Fruit fly (Drosophila melanogaster) whole organism, embryonic: ENCODE measurements around the gene osk.

ENCODE experiments used
- Adf1 ChIP-seq: fragments of 200-800 bp; sonication (Bioruptor generic); IDR thresholded peaks from 2 replicates; pipeline ENCODE4 v1.3.6; 2022; ENCODE audit warnings: missing biosample characterization, missing genetic modification characterization
- Bteb2 ChIP-seq: fragments of 200-800 bp; sonication (Bioruptor generic); optimal IDR thresholded peaks from 2 replicates; lab custom pipeline; 2016; ENCODE audit warnings: missing biosample characterization, missing genetic modification characterization
- CG10565 ChIP-seq: fragments of 200-800 bp; sonication (Bioruptor generic); optimal IDR thresholded peaks from 3 replicates; lab custom pipeline; 2016; ENCODE audit warnings: missing biosample characterization, mild to moderate bottlenecking, missing genetic modification characterization
- CG10654 ChIP-seq: fragments of 200-800 bp; sonication (Bioruptor generic); optimal IDR thresholded peaks from 2 replicates; lab custom pipeline; 2016; ENCODE audit warnings: missing biosample characterization, missing genetic modification characterization
- CG11085 ChIP-seq: fragments of 200-800 bp; sonication (Bioruptor generic); IDR thresholded peaks from 2 replicates; pipeline ENCODE4 v1.3.6; 2022; ENCODE audit warnings: missing biosample characterization, missing genetic modification characterization
- CG11247 ChIP-seq: fragments of 200-800 bp; sonication (Bioruptor generic); IDR thresholded peaks from 2 replicates; pipeline ENCODE4 v1.3.6; 2022; ENCODE audit warnings: missing biosample characterization, missing genetic modification characterization
- CG11695 ChIP-seq: fragments of 200-800 bp; sonication (Bioruptor generic); IDR thresholded peaks from 3 replicates; pipeline ENCODE4 v1.3.6; 2022; ENCODE audit warnings: missing biosample characterization, missing genetic modification characterization
- CG12391 ChIP-seq: fragments of 200-800 bp; sonication (Bioruptor generic); optimal IDR thresholded peaks from 3 replicates; lab custom pipeline; 2018; ENCODE audit warnings: missing biosample characterization, mild to moderate bottlenecking, missing genetic modification characterization, moderate library complexity
- CG15696 ChIP-seq: fragments of 200-800 bp; sonication (Bioruptor generic); optimal IDR thresholded peaks from 2 replicates; lab custom pipeline; 2019; ENCODE audit warnings: missing biosample characterization, mild to moderate bottlenecking, missing genetic modification characterization, moderate library complexity
- CG1647 ChIP-seq: fragments of 200-800 bp; sonication (Bioruptor generic); optimal IDR thresholded peaks from 3 replicates; lab custom pipeline; 2016; ENCODE audit warnings: missing biosample characterization, missing genetic modification characterization
- CG17612 ChIP-seq: fragments of 200-800 bp; sonication (Bioruptor generic); IDR thresholded peaks from 2 replicates; pipeline ENCODE4 v1.3.6; 2022; ENCODE audit warnings: missing biosample characterization, missing genetic modification characterization
- CG17912 ChIP-seq: fragments of 200-800 bp; sonication (Bioruptor generic); optimal IDR thresholded peaks from 2 replicates; lab custom pipeline; 2018; ENCODE audit warnings: missing biosample characterization, mild to moderate bottlenecking, missing genetic modification characterization
- CG30403 ChIP-seq: fragments of 200-800 bp; sonication (Bioruptor generic); optimal IDR thresholded peaks from 3 replicates; lab custom pipeline; 2016; ENCODE audit warnings: missing biosample characterization, missing genetic modification characterization
- CG32532 ChIP-seq: fragments of 200-800 bp; sonication (Bioruptor generic); IDR thresholded peaks from 2 replicates; pipeline ENCODE4 v1.3.6; 2022; ENCODE audit warnings: missing biosample characterization, missing genetic modification characterization
- CG33557 ChIP-seq: fragments of 200-800 bp; sonication (Bioruptor generic); optimal IDR thresholded peaks from 2 replicates; lab custom pipeline; 2019; ENCODE audit warnings: missing biosample characterization, mild to moderate bottlenecking, missing genetic modification characterization, moderate library complexity
- CG3407 ChIP-seq: fragments of 200-800 bp; sonication (Bioruptor generic); optimal IDR thresholded peaks from 2 replicates; lab custom pipeline; 2018; ENCODE audit warnings: missing biosample characterization, mild to moderate bottlenecking, missing genetic modification characterization
- CG3838 ChIP-seq: fragments of 200-800 bp; sonication (Bioruptor generic); optimal IDR thresholded peaks from 3 replicates; lab custom pipeline; 2016; ENCODE audit warnings: missing biosample characterization, missing genetic modification characterization
- CG4282 ChIP-seq: fragments of 200-800 bp; sonication (Bioruptor generic); optimal IDR thresholded peaks from 2 replicates; lab custom pipeline; 2016; ENCODE audit warnings: missing biosample characterization, missing genetic modification characterization
- CG6791 ChIP-seq: fragments of 200-800 bp; sonication (Bioruptor generic); IDR thresholded peaks from 3 replicates; pipeline ENCODE4 v1.3.6; 2022; ENCODE audit warnings: missing biosample characterization, missing genetic modification characterization; ENCODE audit not compliant: partially characterized antibody
- CG8388 ChIP-seq: fragments of 200-800 bp; sonication (Bioruptor generic); optimal IDR thresholded peaks from 2 replicates; lab custom pipeline; 2019; ENCODE audit warnings: missing biosample characterization, mild to moderate bottlenecking, missing genetic modification characterization, moderate library complexity
- Ets97D ChIP-seq: fragments of 200-800 bp; sonication (Bioruptor generic); optimal IDR thresholded peaks from 3 replicates; lab custom pipeline; 2016; ENCODE audit warnings: missing biosample characterization, missing genetic modification characterization
- NK7.1 ChIP-seq: fragments of 200-800 bp; sonication (Bioruptor generic); optimal IDR thresholded peaks from 3 replicates; lab custom pipeline; 2016; ENCODE audit warnings: missing biosample characterization, missing genetic modification characterization
- Oli ChIP-seq: fragments of 200-800 bp; sonication (Bioruptor generic); optimal IDR thresholded peaks from 2 replicates; lab custom pipeline; 2018; ENCODE audit warnings: missing biosample characterization, mild to moderate bottlenecking, missing genetic modification characterization, moderate library complexity
- Optix ChIP-seq: fragments of 200-800 bp; sonication (Bioruptor generic); IDR thresholded peaks from 3 replicates; pipeline ENCODE4 v1.3.6; 2022; ENCODE audit warnings: missing biosample characterization, missing genetic modification characterization
- Spps ChIP-seq: fragments of 200-800 bp; sonication (Bioruptor generic); optimal IDR thresholded peaks from 2 replicates; lab custom pipeline; 2018; ENCODE audit warnings: missing biosample characterization, mild to moderate bottlenecking, missing genetic modification characterization
- Vsx1 ChIP-seq: fragments of 200-800 bp; sonication (Bioruptor generic); optimal IDR thresholded peaks from 2 replicates; lab custom pipeline; 2017; ENCODE audit warnings: missing biosample characterization, mild to moderate bottlenecking, missing genetic modification characterization, missing genetic modification reagents
- abd-A ChIP-seq: fragments of 200-800 bp; sonication (Bioruptor generic); optimal IDR thresholded peaks from 3 replicates; lab custom pipeline; 2019; ENCODE audit warnings: missing biosample characterization, mild to moderate bottlenecking, missing genetic modification characterization, moderate library complexity
- al ChIP-seq: fragments of 200-800 bp; sonication (Bioruptor generic); IDR thresholded peaks from 2 replicates; pipeline ENCODE4 v1.3.6; 2022; ENCODE audit warnings: missing biosample characterization, missing genetic modification characterization
- bigmax ChIP-seq: fragments of 200-800 bp; sonication (Bioruptor generic); optimal IDR thresholded peaks from 2 replicates; lab custom pipeline; 2018; ENCODE audit warnings: missing biosample characterization, mild to moderate bottlenecking, missing genetic modification characterization
- caup ChIP-seq: fragments of 200-800 bp; sonication (Bioruptor generic); optimal IDR thresholded peaks from 3 replicates; lab custom pipeline; 2017; ENCODE audit warnings: missing biosample characterization, mild to moderate bottlenecking, missing genetic modification characterization, moderate library complexity; ENCODE audit not compliant: severe bottlenecking
- crc ChIP-seq: fragments of 200-800 bp; sonication (Bioruptor generic); optimal IDR thresholded peaks from 2 replicates; lab custom pipeline; 2016; ENCODE audit warnings: missing biosample characterization, missing genetic modification characterization
- cwo ChIP-seq: fragments of 200-800 bp; sonication (Bioruptor generic); optimal IDR thresholded peaks from 3 replicates; lab custom pipeline; 2017; ENCODE audit warnings: missing biosample characterization, missing genetic modification characterization, mild to moderate bottlenecking, moderate library complexity, missing genetic modification reagents
- dati ChIP-seq: fragments of 200-800 bp; sonication (Bioruptor generic); IDR thresholded peaks from 2 replicates; pipeline ENCODE4 v1.3.6; 2022; ENCODE audit warnings: missing biosample characterization, missing genetic modification characterization
- dm ChIP-seq: fragments of 200-800 bp; sonication (Bioruptor generic); optimal IDR thresholded peaks from 3 replicates; lab custom pipeline; 2016; ENCODE audit warnings: missing biosample characterization, missing genetic modification characterization
- esg ChIP-seq: fragments of 200-800 bp; sonication (Bioruptor generic); conservative IDR thresholded peaks from 2 replicates; pipeline ENCODE4 v1.3.6; 2022; ENCODE audit warnings: missing biosample characterization, missing genetic modification characterization
- eve ChIP-seq, 2 experiments: fragments of >200 bp; optimal IDR thresholded peaks; 2 replicates each; lab custom pipeline; 2017; ENCODE audit warnings: missing biosample characterization in 2 of 2, missing genetic modification characterization in 2 of 2
- gro ChIP-seq: fragments of 200-800 bp; sonication (Bioruptor generic); optimal IDR thresholded peaks from 2 replicates; lab custom pipeline; 2016; ENCODE audit warnings: missing biosample characterization, missing genetic modification characterization
- gsb ChIP-seq: fragments of 200-800 bp; sonication (Bioruptor generic); IDR thresholded peaks from 2 replicates; pipeline ENCODE4 v1.3.6; 2022; ENCODE audit warnings: missing biosample characterization, missing genetic modification characterization
- inv ChIP-seq: fragments of 200-800 bp; sonication (Bioruptor generic); IDR thresholded peaks from 2 replicates; pipeline ENCODE4 v1.3.6; 2022; ENCODE audit warnings: missing biosample characterization, missing genetic modification characterization; ENCODE audit not compliant: partially characterized antibody
- lilli ChIP-seq: fragments of 200-800 bp; sonication (Bioruptor generic); optimal IDR thresholded peaks from 3 replicates; lab custom pipeline; 2016; ENCODE audit warnings: missing biosample characterization, missing genetic modification characterization
- mirr ChIP-seq: fragments of 200-800 bp; sonication (Bioruptor generic); optimal IDR thresholded peaks from 3 replicates; lab custom pipeline; 2018; ENCODE audit warnings: missing biosample characterization, mild to moderate bottlenecking, missing genetic modification characterization
- pb ChIP-seq: fragments of 200-800 bp; sonication (Bioruptor generic); optimal IDR thresholded peaks from 3 replicates; lab custom pipeline; 2016; ENCODE audit warnings: missing biosample characterization, missing genetic modification characterization
- pho ChIP-seq: fragments of 200-800 bp; sonication (Bioruptor generic); optimal IDR thresholded peaks from 2 replicates; lab custom pipeline; 2016; ENCODE audit warnings: missing biosample characterization, missing genetic modification characterization
- ro ChIP-seq: fragments of 200-800 bp; sonication (Bioruptor generic); IDR thresholded peaks from 2 replicates; pipeline ENCODE4 v1.3.6; 2022; ENCODE audit warnings: missing biosample characterization, missing genetic modification characterization
- slp2 ChIP-seq: fragments of 200-800 bp; sonication (Bioruptor generic); optimal IDR thresholded peaks from 2 replicates; lab custom pipeline; 2016; ENCODE audit warnings: missing biosample characterization, missing genetic modification characterization
- tio ChIP-seq: fragments of 200-800 bp; sonication (Bioruptor generic); optimal IDR thresholded peaks from 2 replicates; lab custom pipeline; 2017; ENCODE audit warnings: missing biosample characterization, missing genetic modification characterization, inconsistent platforms
- tna ChIP-seq: fragments of 200-800 bp; sonication (Bioruptor generic); IDR thresholded peaks from 2 replicates; pipeline ENCODE4 v1.3.6; 2022; ENCODE audit warnings: missing biosample characterization, missing genetic modification characterization; ENCODE audit not compliant: partially characterized antibody
- zen ChIP-seq: fragments of 200-800 bp; sonication (Bioruptor generic); optimal IDR thresholded peaks from 3 replicates; lab custom pipeline; 2018; ENCODE audit warnings: missing biosample characterization, mild to moderate bottlenecking, missing genetic modification characterization, moderate library complexity

The osk gene

DNA sequence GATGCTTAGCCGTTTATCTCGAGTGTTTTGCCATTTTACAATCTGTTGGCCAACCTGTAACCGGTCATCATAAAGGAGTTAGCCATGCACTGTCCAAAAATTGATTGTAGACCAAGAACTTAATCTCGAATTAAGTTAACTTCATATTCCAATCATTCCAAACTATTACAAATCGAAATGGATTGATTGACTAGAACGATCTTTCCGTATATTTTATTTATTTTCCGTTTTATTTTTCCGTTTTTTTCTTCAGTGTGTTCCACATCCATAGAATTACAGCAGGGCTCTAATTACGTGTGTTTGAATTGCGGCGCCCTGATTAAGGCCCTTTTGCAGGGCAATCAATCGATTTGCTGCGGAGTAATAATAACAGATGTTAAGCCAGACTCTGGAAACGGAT, 2.2 kb upstream of the osk start (continued):
- TF ChIP-seq ro (GFP tag; lab: Robert Waterston, UW), result no peak
- TF ChIP-seq CG15696 (tag; lab: Kevin White, UChicago), result peak; percentile 19
- TF ChIP-seq dati (GFP tag; lab: Robert Waterston, UW), result no peak
- no peak for TF ChIP-seq cwo (GFP tag; lab: Kevin White, UChicago)
- TF ChIP-seq CG32532 (GFP tag; lab: Robert Waterston, UW), result no peak
- peak; percentile 60 for TF ChIP-seq zen (tag; lab: Kevin White, UChicago)
- peak; percentile 15 for TF ChIP-seq CG30403
- TF ChIP-seq CG12391 (tag; lab: Kevin White, UChicago), result peak; percentile 11
- TF ChIP-seq crc, result no peak

DNA sequence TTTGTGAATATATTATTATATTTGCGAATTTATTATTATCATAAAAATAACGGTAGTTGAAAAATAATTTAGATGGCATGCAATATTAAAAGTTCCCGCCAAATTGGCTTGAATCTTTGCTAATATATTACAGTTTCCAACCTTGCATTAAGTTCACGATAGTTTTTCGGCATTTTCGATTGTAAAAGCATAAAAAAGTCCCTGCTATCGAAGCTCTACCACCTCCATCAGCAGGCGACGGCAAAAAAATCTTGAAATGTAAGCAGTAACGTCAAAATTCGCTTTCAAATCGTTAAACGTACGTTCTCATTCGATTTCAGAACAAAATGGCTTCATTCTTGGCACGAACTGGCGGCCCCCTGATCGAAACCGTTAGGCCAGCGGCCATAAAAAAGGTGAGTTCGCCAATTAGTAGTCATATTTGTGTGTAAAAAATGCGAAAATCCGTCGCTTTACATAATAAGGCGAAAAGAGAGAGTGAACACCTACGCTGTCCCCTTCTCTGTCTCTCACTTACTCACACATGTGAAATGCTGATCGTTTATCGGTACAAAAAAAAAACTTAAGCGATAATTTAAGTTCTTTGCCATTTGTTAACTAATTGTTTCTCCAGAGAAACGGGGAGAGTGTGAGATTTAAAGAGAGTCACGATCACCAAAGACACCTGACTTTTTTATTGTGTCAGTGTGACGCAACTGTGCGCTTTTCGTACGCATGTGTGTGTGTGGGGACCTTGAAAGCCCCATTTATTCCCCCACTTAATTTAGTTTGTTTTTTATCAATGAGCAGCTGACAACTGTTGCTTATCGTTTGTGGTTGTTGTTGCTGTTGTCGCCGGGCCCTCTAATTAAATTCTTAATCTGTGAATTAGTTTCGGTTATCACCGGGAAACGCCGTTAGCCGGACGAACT, 3.8 kb downstream of the osk start, which contains the start of gene ScsbetaA:
Gene ScsbetaA (plus strand): TSS at position 231 of the 911 bp plus-strand sequence.
- TF ChIP-seq CG3838 (GFP tag; lab: Kevin White, UChicago), result no peak
- peak; percentile 77; the same call in 1 of the 2 replicates for TF ChIP-seq inv (GFP tag; lab: Robert Waterston, UW)
- no peak for TF ChIP-seq CG17912 (GFP tag; lab: Kevin White, UChicago)
- TF ChIP-seq esg (GFP tag; lab: Robert Waterston, UW), result no peak
- TF ChIP-seq CG33557, result no peak
- TF ChIP-seq CG10565 (GFP tag; lab: Kevin White, UChicago), result no peak
- TF ChIP-seq Adf1, result no peak
- TF ChIP-seq CG11085 (GFP tag; lab: Robert Waterston, UW), result no peak
- no peak for TF ChIP-seq Bteb2 (GFP tag; lab: Kevin White, UChicago)
- peak; percentile 69 for TF ChIP-seq Ets97D (GFP tag; lab: Kevin White, UChicago)
- TF ChIP-seq caup (GFP tag; lab: Kevin White, UChicago), result no peak
- TF ChIP-seq gsb (GFP tag; lab: Robert Waterston, UW), result no peak
- TF ChIP-seq mirr (GFP tag; lab: Kevin White, UChicago), result peak; percentile 88
- TF ChIP-seq lilli, result peak; percentile 35
- TF ChIP-seq CG4282, result no peak
- TF ChIP-seq dm (GFP tag; lab: Kevin White, UChicago), result no peak
- peak; percentile 13 for TF ChIP-seq Vsx1 (GFP tag; lab: Kevin White, UChicago)
- TF ChIP-seq CG1647 (GFP tag; lab: Kevin White, UChicago), result peak; percentile 0
- TF ChIP-seq gro (GFP tag; lab: Kevin White, UChicago), result no peak
- no peak for TF ChIP-seq NK7.1 (GFP tag; lab: Kevin White, UChicago)
- TF ChIP-seq tio, result no peak
- no peak for TF ChIP-seq CG8388 (GFP tag; lab: Kevin White, UChicago)
- no peak for TF ChIP-seq CG17612 (GFP tag; lab: Robert Waterston, UW)
- TF ChIP-seq CG11695, result no peak
- TF ChIP-seq pb (GFP tag; lab: Kevin White, UChicago), result no peak
- no peak for TF ChIP-seq CG3407 (GFP tag; lab: Kevin White, UChicago)
- TF ChIP-seq tna (GFP tag; lab: Robert Waterston, UW), result peak; percentile 66
- no peak for TF ChIP-seq pho (GFP tag; lab: Kevin White, UChicago)
- no peak for TF ChIP-seq CG30403
- TF ChIP-seq CG11247 (GFP tag; lab: Robert Waterston, UW), result no peak
- peak; percentile 60 for TF ChIP-seq abd-A
- no peak for TF ChIP-seq eve (GFP tag; optimal IDR thresholded peaks at IDR 0.05; lab: Kevin White, UChicago)
- TF ChIP-seq CG10654 (GFP tag; lab: Kevin White, UChicago), result peak; percentile 23
- TF ChIP-seq bigmax (GFP tag; lab: Kevin White, UChicago), result no peak
- TF ChIP-seq al (GFP tag; lab: Robert Waterston, UW), result no peak
- no peak for TF ChIP-seq Oli (tag; lab: Kevin White, UChicago)
- no peak for TF ChIP-seq Optix
- no peak for TF ChIP-seq slp2
- TF ChIP-seq Spps (tag; lab: Kevin White, UChicago), result no peak
- peak; percentile 86 for TF ChIP-seq CG6791 (GFP tag; lab: Robert Waterston, UW)
